Worm (Caenorhabditis elegans): Measurements from ENCODE around the gene fat-3.
"Not testable (repeated sequence)": the region's sequence is repeated elsewhere in the genome, so short reads cannot be mapped to it uniquely, and the experiment has no call there.

The fat-3 gene

DNA sequence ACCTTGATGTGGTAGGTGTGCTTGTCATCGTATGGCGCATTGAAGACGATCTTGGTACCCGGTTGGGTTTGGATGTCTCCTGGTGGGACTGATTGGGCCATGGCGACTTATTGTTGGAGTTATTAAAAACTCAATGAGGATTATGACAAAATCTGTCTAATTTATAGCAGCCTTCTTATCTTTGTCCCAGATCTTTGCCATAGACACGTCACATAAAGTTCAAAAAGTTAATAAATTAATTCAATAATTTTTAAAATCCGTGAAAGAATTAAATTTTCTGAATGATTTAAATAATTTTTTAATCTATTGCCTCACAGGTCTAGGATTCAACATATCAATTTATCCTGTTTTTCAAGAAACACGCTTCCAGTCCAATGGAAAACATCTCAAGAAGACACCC is 33.5 kb downstream of the fat-3 start, which contains the start of gene msp-81:
TSS of gene msp-81 (minus strand) at position 101 of the 400 bp plus-strand sequence.
- no peak for TF ChIP-seq xnd-1 (tag; optimal IDR thresholded peaks at IDR 0.05)
- TF ChIP-seq somi-1 (GFP tag; optimal IDR thresholded peaks at IDR 0.05), result no peak
- no peak for TF ChIP-seq lin-26 (GFP tag; IDR thresholded peaks at IDR 0.05)
- TF ChIP-seq ztf-3 (GFP tag; optimal IDR thresholded peaks at IDR 0.05), result no peak
- no peak for TF ChIP-seq ekl-4 (GFP tag; IDR thresholded peaks at IDR 0.05)
- no peak for TF ChIP-seq dpff-1 (tag; optimal IDR thresholded peaks at IDR 0.05)
- TF ChIP-seq egrh-3 (GFP tag; IDR thresholded peaks at IDR 0.05), result no peak
- no peak for TF ChIP-seq F23B12.7 (tag; optimal IDR thresholded peaks at IDR 0.05; ENCODE audit: insufficient read depth)
- TF ChIP-seq zim-3 (tag; optimal IDR thresholded peaks at IDR 0.05), result no peak
- TF ChIP-seq hmg-20 (GFP tag; IDR thresholded peaks at IDR 0.05), result no peak
- no peak for TF ChIP-seq F57C9.4 (tag; optimal IDR thresholded peaks at IDR 0.05)

DNA sequence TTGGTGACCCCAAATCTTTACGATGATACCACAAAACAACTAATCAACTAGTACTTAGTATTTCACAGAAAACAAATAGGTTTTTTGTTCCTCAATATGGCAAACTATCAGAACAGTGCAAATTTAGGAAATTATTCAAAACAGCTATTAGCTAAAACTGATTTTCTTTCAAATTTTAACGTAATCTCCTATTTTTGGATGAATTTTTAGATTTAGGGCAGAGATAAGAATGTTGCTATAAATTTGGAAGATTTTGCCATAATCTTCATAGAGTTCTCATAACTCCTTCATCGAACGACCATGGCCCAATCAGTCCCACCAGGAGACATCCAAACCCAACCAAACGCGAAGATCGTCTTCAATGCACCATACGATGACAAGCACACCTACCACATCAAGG is 34.5 kb downstream of the fat-3 start, which contains the start of gene msp-10:
TSS of gene msp-10 (plus strand) at position 301 of the 400 bp plus-strand sequence.
- TF ChIP-seq cebp-2 (GFP tag; IDR thresholded peaks at IDR 0.05); somi-1 (GFP tag; optimal IDR thresholded peaks at IDR 0.05); lin-35 (GFP tag; optimal IDR thresholded peaks at IDR 0.05): not testable (repeated sequence)

DNA sequence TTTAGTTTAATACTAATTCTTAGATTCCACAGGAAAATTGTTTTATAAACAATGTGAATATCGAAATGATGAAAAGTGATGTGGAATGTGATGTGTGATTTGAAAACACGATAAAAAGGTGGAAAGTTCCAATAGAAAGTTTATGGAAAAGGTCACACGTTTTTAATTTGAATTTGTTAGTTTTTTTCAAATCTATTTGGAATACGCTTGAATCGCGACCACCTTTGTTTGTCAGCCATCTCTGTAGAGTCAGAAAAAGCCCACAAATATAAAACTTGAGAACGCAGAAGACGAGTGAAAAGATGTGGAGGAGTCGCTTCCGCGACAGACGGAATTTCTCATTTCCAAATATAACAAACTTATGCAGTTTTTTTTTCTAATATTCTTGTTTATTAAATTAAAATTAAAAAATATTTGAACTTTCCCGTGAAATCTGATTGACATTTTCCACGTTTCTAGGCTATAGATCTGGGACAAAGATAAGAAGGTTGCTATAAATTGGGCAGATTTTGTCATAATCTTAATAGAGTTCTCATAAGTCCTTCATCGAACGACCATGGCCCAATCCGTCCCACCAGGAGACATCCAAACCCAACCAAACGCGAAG is 38.3 kb downstream of the fat-3 start, which contains the start of the genes kin-24 and msp-56:
TSS of gene kin-24 (minus strand) at position 101 of the 607 bp plus-strand sequence.
TSS of gene msp-56 (plus strand) at position 557 of the 607 bp plus-strand sequence.
- TF ChIP-seq C06A6.2 (GFP tag; conservative IDR thresholded peaks at IDR 0.05) (no peak), hrde-1 (tag; optimal IDR thresholded peaks at IDR 0.05; ENCODE audit: borderline replicate concordance) (no peak), F33H1.4 (GFP tag; IDR thresholded peaks at IDR 0.05) (no peak), snpc-4 (GFP tag; optimal IDR thresholded peaks at IDR 0.05) (no peak), snpc-4 (tag; optimal IDR thresholded peaks at IDR 0.05) (no peak), let-526 (GFP tag; IDR thresholded peaks at IDR 0.05) (no peak)

DNA sequence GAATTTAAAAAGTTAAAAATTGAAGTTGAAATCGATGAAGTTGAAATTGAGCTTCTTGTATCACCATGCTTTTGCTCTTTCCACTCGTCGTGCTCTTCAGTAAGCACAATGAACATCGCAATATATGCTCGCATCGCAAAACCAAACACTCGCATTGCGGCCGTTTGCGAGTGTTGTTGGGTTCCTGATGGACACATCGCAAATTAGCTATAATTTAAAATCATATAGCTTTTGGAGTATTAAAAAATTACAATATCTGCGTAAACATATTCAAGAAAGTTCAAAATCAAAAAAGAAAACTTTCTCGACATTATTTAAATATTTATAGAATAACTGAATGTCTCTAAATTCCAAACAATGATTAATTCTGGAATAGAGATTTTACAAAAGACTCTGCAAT is 39.2 kb downstream of the fat-3 start, which contains the start of gene K07F5.17:
TSS of gene K07F5.17 (plus strand) at position 301 of the 400 bp plus-strand sequence.
- TF ChIP-seq ekl-4 (GFP tag; IDR thresholded peaks at IDR 0.05) (no peak), unc-130 (GFP tag; optimal IDR thresholded peaks at IDR 0.05) (no peak), madf-10 (tag; optimal IDR thresholded peaks at IDR 0.05) (no peak), C17E4.6 (GFP tag; IDR thresholded peaks at IDR 0.05) (no peak), rpc-1 (optimal IDR thresholded peaks at IDR 0.05) (no peak), rpc-1 (tag; optimal IDR thresholded peaks at IDR 0.05) (no peak)

DNA sequence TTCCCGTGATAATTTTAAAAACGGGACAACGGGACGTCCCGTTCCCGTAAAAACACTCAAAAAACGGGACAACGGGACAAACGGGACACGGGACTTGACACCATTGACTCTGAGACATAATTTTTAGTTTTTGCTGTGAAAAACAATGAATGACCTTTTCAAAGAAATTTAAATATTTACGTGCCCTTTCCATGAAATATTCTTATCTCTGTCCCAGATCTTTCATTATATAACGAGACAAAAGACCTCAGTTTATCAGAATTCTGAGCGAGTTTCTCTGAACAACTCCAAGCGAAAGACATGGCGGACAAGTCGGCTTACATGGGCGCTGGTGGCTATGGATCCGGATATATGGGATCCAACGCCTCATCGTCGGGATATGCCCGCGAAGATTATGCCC is 40.9 kb downstream of the fat-3 start, which contains the start of gene nspd-2:
TSS of gene nspd-2 (plus strand) at position 301 of the 400 bp plus-strand sequence.
- TF ChIP-seq egl-18 (GFP tag; IDR thresholded peaks at IDR 0.05) (no peak), F39B2.1 (GFP tag; IDR thresholded peaks at IDR 0.05) (no peak), egl-44 (GFP tag; IDR thresholded peaks at IDR 0.05) (no peak), akir-1 (GFP tag; optimal IDR thresholded peaks at IDR 0.05) (no peak), ceh-79 (tag; optimal IDR thresholded peaks at IDR 0.05) (no peak), hlh-26 (GFP tag; conservative IDR thresholded peaks at IDR 0.05) (no peak), C06A6.2 (GFP tag; conservative IDR thresholded peaks at IDR 0.05) (no peak), K11D2.4 (GFP tag; IDR thresholded peaks at IDR 0.05) (no peak), nfya-2 (GFP tag; IDR thresholded peaks at IDR 0.05) (no peak), egrh-3 (GFP tag; IDR thresholded peaks at IDR 0.05) (no peak), Y79H2A.3 (GFP tag; conservative IDR thresholded peaks at IDR 0.05) (no peak), nhr-179 (tag; optimal IDR thresholded peaks at IDR 0.05) (no peak), madf-10 (tag; optimal IDR thresholded peaks at IDR 0.05) (no peak), ama-1 (optimal IDR thresholded peaks at IDR 0.05) (no peak), ama-1 (GFP tag; optimal IDR thresholded peaks at IDR 0.05) (no peak), cebp-1 (GFP tag; IDR thresholded peaks at IDR 0.05) (no peak), cebp-1 (tag; optimal IDR thresholded peaks at IDR 0.05) (no peak), ZK185.1 (tag; optimal IDR thresholded peaks at IDR 0.05; ENCODE audit: poor library complexity, severe bottlenecking) (no peak)
